Worm (Caenorhabditis elegans) whole organism, L4 larva: ENCODE results near the gene syd-2.
A peak's percentile ranks its signal among the peaks of the same experiment; 100 is the strongest.

ENCODE experiments used
- D1046.2 ChIP-seq: fragments of 200-800 bp; sonication (Bioruptor generic); IDR thresholded peaks from 2 replicates; pipeline ENCODE4 v1.3.6; 2022; ENCODE audit warnings: missing genetic modification characterization, missing compliant biosample characterization
- F26F4.8 ChIP-seq: fragments of 200-800 bp; sonication (Bioruptor generic); conservative IDR thresholded peaks from 2 replicates; pipeline ENCODE4 v1.3.6; 2022; ENCODE audit warnings: missing genetic modification characterization, missing compliant biosample characterization
- F37D6.2 ChIP-seq: sonication (generic microtip); optimal IDR thresholded peaks from 2 replicates; lab custom pipeline; 2016; ENCODE audit warnings: mild to moderate bottlenecking, missing genetic modification characterization, missing compliant biosample characterization
- T20F7.1 ChIP-seq: fragments of 200-800 bp; sonication (Bioruptor generic); optimal IDR thresholded peaks from 2 replicates; lab custom pipeline; 2018; ENCODE audit warnings: mild to moderate bottlenecking, missing genetic modification characterization, missing compliant biosample characterization
- arid-1 ChIP-seq: fragments of 200-800 bp; sonication (Bioruptor generic); conservative IDR thresholded peaks from 2 replicates; pipeline ENCODE4 v1.3.6; 2022; ENCODE audit warnings: missing genetic modification reagents, missing genetic modification characterization, missing compliant biosample characterization
- attf-4 ChIP-seq: sonication (generic microtip); optimal IDR thresholded peaks from 3 replicates; lab custom pipeline; 2017; ENCODE audit warnings: missing biosample characterization, missing genetic modification characterization
- cey-2 ChIP-seq: sonication (generic microtip); optimal IDR thresholded peaks from 3 replicates; lab custom pipeline; 2017; ENCODE audit warnings: missing genetic modification characterization, mild to moderate bottlenecking, missing compliant biosample characterization, antibody characterized with exemption, borderline replicate concordance; ENCODE audit not compliant: insufficient read depth
- daf-16 ChIP-seq, 3 experiments: sonication (generic microtip); optimal IDR thresholded peaks; 2 replicates each; lab custom pipeline; 2016 to 2017; ENCODE audit warnings: missing genetic modification characterization in 3 of 3, missing genetic modification reagents in 3 of 3, mild to moderate bottlenecking in 2 of 3, missing compliant biosample characterization in 2 of 3, missing biosample characterization in 1 of 3, moderate library complexity in 1 of 3
- daf-19 ChIP-seq: fragments of 200-800 bp; sonication (Bioruptor generic); conservative IDR thresholded peaks from 2 replicates; pipeline ENCODE4 v1.3.6; 2022; ENCODE audit warnings: missing genetic modification characterization, missing compliant biosample characterization
- dmd-6 ChIP-seq: fragments of 200-800 bp; sonication (Bioruptor generic); IDR thresholded peaks from 2 replicates; pipeline ENCODE4 v1.3.6; 2022; ENCODE audit warnings: missing genetic modification reagents, missing genetic modification characterization, missing compliant biosample characterization
- dmd-8 ChIP-seq: fragments of 200-800 bp; sonication (Bioruptor generic); IDR thresholded peaks from 2 replicates; pipeline ENCODE4 v1.3.6; 2022; ENCODE audit warnings: missing genetic modification characterization, missing compliant biosample characterization
- dmd-9 ChIP-seq: fragments of 200-800 bp; sonication (Bioruptor generic); IDR thresholded peaks from 2 replicates; pipeline ENCODE4 v1.3.6; 2022; ENCODE audit warnings: missing genetic modification reagents, missing genetic modification characterization, missing compliant biosample characterization
- dpl-1 ChIP-seq: fragments of 150-350 bp; optimal IDR thresholded peaks from 2 replicates; lab custom pipeline; 2014; ENCODE audit warnings: missing biosample characterization, missing genetic modification reagents, missing genetic modification characterization
- duxl-1 ChIP-seq: sonication (generic microtip); optimal IDR thresholded peaks from 2 replicates; lab custom pipeline; 2016; ENCODE audit warnings: mild to moderate bottlenecking, missing genetic modification characterization, moderate library complexity, missing compliant biosample characterization; ENCODE audit not compliant: poor library complexity
- dve-1 ChIP-seq: sonication (generic microtip); optimal IDR thresholded peaks from 2 replicates; lab custom pipeline; 2017; ENCODE audit warnings: antibody characterized with exemption, mild to moderate bottlenecking, missing genetic modification characterization, missing compliant biosample characterization; ENCODE audit not compliant: insufficient read depth
- egl-27 ChIP-seq: sonication (generic microtip); optimal IDR thresholded peaks from 3 replicates; lab custom pipeline; 2017; ENCODE audit warnings: missing biosample characterization, missing genetic modification reagents, missing genetic modification characterization
- egl-43 ChIP-seq: fragments of 200-800 bp; sonication (Bioruptor generic); IDR thresholded peaks from 2 replicates; pipeline ENCODE4 v1.3.6; 2022; ENCODE audit warnings: missing genetic modification reagents, missing genetic modification characterization, missing compliant biosample characterization
- fos-1 ChIP-seq: fragments of 150-350 bp; optimal IDR thresholded peaks from 2 replicates; lab custom pipeline; 2014; ENCODE audit warnings: missing biosample characterization, missing genetic modification characterization
- gei-8 ChIP-seq: fragments of 200-800 bp; sonication (Bioruptor generic); optimal IDR thresholded peaks from 2 replicates; lab custom pipeline; 2018; ENCODE audit warnings: mild to moderate bottlenecking, missing genetic modification characterization, missing compliant biosample characterization
- hlh-11 ChIP-seq: fragments of 200-800 bp; sonication (Bioruptor generic); optimal IDR thresholded peaks from 2 replicates; lab custom pipeline; 2018; ENCODE audit warnings: mild to moderate bottlenecking, missing genetic modification characterization, missing compliant biosample characterization
- hmg-1.1 ChIP-seq: fragments of 200-800 bp; sonication (Bioruptor generic); IDR thresholded peaks from 2 replicates; pipeline ENCODE4 v1.3.6; 2022; ENCODE audit warnings: missing genetic modification reagents, missing genetic modification characterization, missing compliant biosample characterization
- lin-39 ChIP-seq: fragments of 150-350 bp; optimal IDR thresholded peaks from 2 replicates; lab custom pipeline; 2014; ENCODE audit warnings: missing biosample characterization, missing genetic modification reagents, missing genetic modification characterization
- lir-3 ChIP-seq: sonication (generic microtip); optimal IDR thresholded peaks from 2 replicates; lab custom pipeline; 2016; ENCODE audit warnings: mild to moderate bottlenecking, missing genetic modification characterization, missing compliant biosample characterization
- madf-5 ChIP-seq, 2 experiments: fragments of 200-800 bp; sonication (Bioruptor generic); IDR thresholded peaks; 2 replicates each; pipeline ENCODE4 v1.3.6; 2022; ENCODE audit warnings: missing compliant biosample characterization in 2 of 2, missing genetic modification characterization in 2 of 2
- madf-9 ChIP-seq: fragments of 200-800 bp; sonication (Bioruptor generic); conservative IDR thresholded peaks from 2 replicates; pipeline ENCODE4 v1.3.6; 2022; ENCODE audit warnings: missing genetic modification reagents, missing genetic modification characterization, missing compliant biosample characterization
- mes-2 ChIP-seq: sonication (generic microtip); optimal IDR thresholded peaks from 2 replicates; lab custom pipeline; 2016; ENCODE audit warnings: missing genotype, mild to moderate bottlenecking, missing genetic modification characterization, missing compliant biosample characterization; ENCODE audit not compliant: poor library complexity, severe bottlenecking
- nhr-10 ChIP-seq: fragments of 150-350 bp; optimal IDR thresholded peaks from 2 replicates; lab custom pipeline; 2014; ENCODE audit warnings: missing biosample characterization, missing genetic modification characterization
- nhr-11 ChIP-seq: fragments of 150-350 bp; optimal IDR thresholded peaks from 2 replicates; lab custom pipeline; 2014; ENCODE audit warnings: missing biosample characterization, missing genetic modification characterization
- nhr-25 ChIP-seq: sonication (generic microtip); optimal IDR thresholded peaks from 2 replicates; lab custom pipeline; 2017; ENCODE audit warnings: missing genetic modification characterization, mild to moderate bottlenecking, missing compliant biosample characterization, antibody characterized with exemption, moderate library complexity, borderline replicate concordance; ENCODE audit not compliant: insufficient read depth
- nhr-41 ChIP-seq: fragments of 200-800 bp; sonication (Bioruptor generic); IDR thresholded peaks from 2 replicates; pipeline ENCODE4 v1.3.6; 2022; ENCODE audit warnings: missing genetic modification reagents, missing genetic modification characterization, missing compliant biosample characterization
- nhr-42 ChIP-seq: fragments of 200-800 bp; sonication (Bioruptor generic); IDR thresholded peaks from 2 replicates; pipeline ENCODE4 v1.3.6; 2022; ENCODE audit warnings: missing genetic modification characterization, missing compliant biosample characterization
- nhr-48 ChIP-seq: sonication (generic microtip); optimal IDR thresholded peaks from 2 replicates; lab custom pipeline; 2016; ENCODE audit warnings: mild to moderate bottlenecking, missing genetic modification characterization, missing compliant biosample characterization
- nhr-76 ChIP-seq: fragments of 150-350 bp; optimal IDR thresholded peaks from 2 replicates; lab custom pipeline; 2014; ENCODE audit warnings: missing biosample characterization, missing genetic modification characterization
- nhr-77 ChIP-seq: fragments of 150-350 bp; optimal IDR thresholded peaks from 2 replicates; lab custom pipeline; 2014; ENCODE audit warnings: missing biosample characterization, missing genetic modification characterization
- pha-4 ChIP-seq, 2 experiments: fragments of 150-350 bp in 1 of 2; fragments of 200-800 bp in 1 of 2; sonication (Bioruptor generic) in 1 of 2; IDR thresholded peaks in 1 of 2; optimal IDR thresholded peaks in 1 of 2; 2 replicates each; pipeline versions ENCODE4 v1.3.6 to Lab custom; 2014 to 2022; ENCODE audit warnings: missing genetic modification characterization in 2 of 2, missing genetic modification reagents in 2 of 2, missing biosample characterization in 1 of 2, missing compliant biosample characterization in 1 of 2
- php-3 ChIP-seq: fragments of 200-800 bp; sonication (Bioruptor generic); IDR thresholded peaks from 2 replicates; pipeline ENCODE4 v1.3.6; 2022; ENCODE audit warnings: missing genetic modification reagents, missing genetic modification characterization, missing compliant biosample characterization
- pqm-1 ChIP-seq: sonication (generic microtip); optimal IDR thresholded peaks from 2 replicates; lab custom pipeline; 2017; ENCODE audit warnings: missing biosample characterization, missing genetic modification characterization
- rbr-2 ChIP-seq: sonication (generic microtip); optimal IDR thresholded peaks from 2 replicates; lab custom pipeline; 2016; ENCODE audit warnings: missing genotype, missing genetic modification characterization, missing compliant biosample characterization
- saeg-2 ChIP-seq: fragments of 200-800 bp; sonication (Bioruptor generic); IDR thresholded peaks from 2 replicates; pipeline ENCODE4 v1.3.6; 2022; ENCODE audit warnings: missing genetic modification reagents, missing genetic modification characterization, missing compliant biosample characterization
- sdz-12 ChIP-seq: fragments of 200-800 bp; sonication (Bioruptor generic); optimal IDR thresholded peaks from 2 replicates; lab custom pipeline; 2018; ENCODE audit warnings: mild to moderate bottlenecking, missing genetic modification characterization, missing compliant biosample characterization
- set-16 ChIP-seq: fragments of 200-800 bp; sonication (Bioruptor generic); IDR thresholded peaks from 2 replicates; pipeline ENCODE4 v1.3.6; 2022; ENCODE audit warnings: missing genetic modification reagents, missing genetic modification characterization, missing compliant biosample characterization
- snpc-1.2 ChIP-seq: fragments of 200-800 bp; sonication (Bioruptor generic); IDR thresholded peaks from 2 replicates; pipeline ENCODE4 v1.3.6; 2022; ENCODE audit warnings: missing genetic modification reagents, missing genetic modification characterization, missing compliant biosample characterization
- tra-1 ChIP-seq: fragments of 200-800 bp; sonication (Bioruptor generic); IDR thresholded peaks from 2 replicates; pipeline ENCODE4 v1.3.6; 2022; ENCODE audit warnings: missing genetic modification reagents, missing genetic modification characterization, missing compliant biosample characterization
- zag-1 ChIP-seq: fragments of 150-350 bp; optimal IDR thresholded peaks from 2 replicates; lab custom pipeline; 2014; ENCODE audit warnings: missing biosample characterization, missing genetic modification characterization
- zip-2 ChIP-seq: fragments of 150-350 bp; optimal IDR thresholded peaks from 2 replicates; lab custom pipeline; 2014; ENCODE audit warnings: missing biosample characterization, missing genetic modification characterization
- ztf-11 ChIP-seq: fragments of 150-350 bp; optimal IDR thresholded peaks from 2 replicates; lab custom pipeline; 2014; ENCODE audit warnings: missing biosample characterization, missing genetic modification characterization

syd-2 gene

ce11 chrX:10555189-10555964, at the start of gene syd-2 (continued):
- TF ChIP-seq nhr-25 (tag; lab: Kevin White, UChicago) (peak; percentile 11), dmd-9 (GFP tag; lab: Robert Waterston, UW) (0 out of 2 replicates have a peak, but pooled peaks have one; percentile 8), hmg-1.1 (GFP tag; lab: Robert Waterston, UW) (peak; percentile 77), arid-1 (GFP tag; lab: Robert Waterston, UW) (0 out of 2 replicates have a peak, but pooled peaks have one; percentile 42), duxl-1 (no peak), daf-16 (GFP tag; optimal IDR thresholded peaks at IDR 0.05; lab: Kevin White, UChicago) (peak in 1 of 2 experiments; percentile 46), daf-16 (tag; optimal IDR thresholded peaks at IDR 0.05; lab: Kevin White, UChicago) (peak; percentile 56), nhr-11 (peak; percentile 57), madf-5 (GFP tag; IDR thresholded peaks at IDR 0.05; lab: Robert Waterston, UW) (no peak), mes-2 (tag; lab: Kevin White, UChicago) (peak; percentile 34), daf-19 (GFP tag; lab: Robert Waterston, UW) (no peak), set-16 (GFP tag; lab: Robert Waterston, UW) (peak; percentile 78), attf-4 (no peak), lin-39 (no peak), nhr-42 (GFP tag; lab: Robert Waterston, UW) (0 out of 2 replicates have a peak, but pooled peaks have one; percentile 46), saeg-2 (GFP tag; lab: Robert Waterston, UW) (no peak), dmd-6 (peak; percentile 56), gei-8 (GFP tag; lab: Kevin White, UChicago) (no peak), nhr-41 (GFP tag; lab: Robert Waterston, UW) (no peak), ztf-11 (tag; lab: Kevin White, UChicago) (no peak), egl-27 (tag; lab: Kevin White, UChicago) (no peak), pha-4 (GFP tag; IDR thresholded peaks at IDR 0.05; lab: Robert Waterston, UW) (no peak; the same call in 1 of the 2 replicates), pha-4 (tag; optimal IDR thresholded peaks at IDR 0.05; lab: Kevin White, UChicago) (no peak), zag-1 (tag; lab: Kevin White, UChicago) (no peak), D1046.2 (GFP tag; lab: Robert Waterston, UW) (0 out of 2 replicates have a peak, but pooled peaks have one; percentile 16), nhr-76 (tag; lab: Kevin White, UChicago) (no peak), egl-43 (GFP tag; lab: Robert Waterston, UW) (peak; percentile 87), nhr-10 (tag; lab: Kevin White, UChicago) (no peak), T20F7.1 (GFP tag; lab: Kevin White, UChicago) (no peak), dmd-8 (GFP tag; lab: Robert Waterston, UW) (no peak), nhr-48 (tag; lab: Kevin White, UChicago) (peak; percentile 49), dve-1 (tag; lab: Kevin White, UChicago) (peak; percentile 6), pqm-1 (tag; lab: Kevin White, UChicago) (peak; percentile 60), fos-1 (no peak), F37D6.2 (tag; lab: Kevin White, UChicago) (peak; percentile 56), madf-9 (GFP tag; lab: Robert Waterston, UW) (no peak), F26F4.8 (GFP tag; lab: Robert Waterston, UW) (no peak), hlh-11 (peak; percentile 88)

DNA sequence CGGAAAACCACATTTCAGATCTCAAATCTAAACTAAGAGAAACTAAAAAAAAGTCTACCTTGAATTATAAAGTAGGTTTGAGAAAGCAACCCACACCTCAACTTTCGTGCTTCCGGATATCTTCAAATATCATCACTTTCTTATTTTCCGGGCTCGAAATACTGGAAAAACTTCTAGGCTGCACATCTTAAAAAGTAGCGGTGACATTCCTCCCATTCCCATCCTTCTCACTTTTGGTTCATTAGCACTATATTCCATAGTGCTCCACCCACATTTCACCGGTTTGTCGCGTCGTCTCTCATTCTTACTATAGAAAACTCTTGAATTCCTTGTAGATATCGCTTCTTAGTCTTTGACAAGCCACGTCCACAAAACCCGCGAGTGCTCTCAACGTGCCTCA, 49.3 kb upstream of the syd-2 start, which contains the start of gene flp-19:
flp-19 (plus strand) TSS at position 301 of the 400 bp plus-strand sequence.
- TF ChIP-seq duxl-1 (no peak), rbr-2 (tag; lab: Kevin White, UChicago) (no peak), dpl-1 (no peak), sdz-12 (no peak), tra-1 (GFP tag; lab: Robert Waterston, UW) (no peak), saeg-2 (GFP tag; lab: Robert Waterston, UW) (no peak), dmd-6 (no peak), lir-3 (no peak), mes-2 (tag; lab: Kevin White, UChicago) (no peak), zip-2 (tag; lab: Kevin White, UChicago) (no peak), snpc-1.2 (GFP tag; lab: Robert Waterston, UW) (no peak), php-3 (GFP tag; lab: Robert Waterston, UW) (no peak), set-16 (GFP tag; lab: Robert Waterston, UW) (no peak), cey-2 (no peak), attf-4 (no peak), nhr-77 (tag; lab: Kevin White, UChicago) (no peak), daf-16 (GFP tag; optimal IDR thresholded peaks at IDR 0.05; lab: Kevin White, UChicago) (no peak), daf-16 (tag; optimal IDR thresholded peaks at IDR 0.05; lab: Kevin White, UChicago) (no peak)
